Fruit fly (Drosophila melanogaster) whole organism, embryonic: Measurements from ENCODE around the gene CG7548.
A peak's percentile ranks its signal among the peaks of the same experiment; 100 is the strongest.

Experiments
- CG11504 ChIP-seq: fragments of 200-800 bp; sonication (Bioruptor generic); optimal IDR thresholded peaks from 3 replicates; lab custom pipeline; 2019; ENCODE audit warnings: missing biosample characterization, mild to moderate bottlenecking, missing genetic modification characterization, moderate library complexity
- CG12104 ChIP-seq: fragments of 200-800 bp; sonication (Bioruptor generic); optimal IDR thresholded peaks from 3 replicates; lab custom pipeline; 2016; ENCODE audit warnings: missing biosample characterization, missing genetic modification characterization
- CG12299 ChIP-seq: fragments of 200-800 bp; sonication (Bioruptor generic); optimal IDR thresholded peaks from 2 replicates; lab custom pipeline; 2018; ENCODE audit warnings: missing biosample characterization, mild to moderate bottlenecking, missing genetic modification characterization
- CG12744 ChIP-seq: fragments of 200-800 bp; sonication (Bioruptor generic); optimal IDR thresholded peaks from 2 replicates; lab custom pipeline; 2016; ENCODE audit warnings: missing biosample characterization, missing genetic modification characterization
- CG17912 ChIP-seq: fragments of 200-800 bp; sonication (Bioruptor generic); optimal IDR thresholded peaks from 2 replicates; lab custom pipeline; 2018; ENCODE audit warnings: missing biosample characterization, mild to moderate bottlenecking, missing genetic modification characterization
- CG18262 ChIP-seq: fragments of 200-800 bp; optimal IDR thresholded peaks from 3 replicates; lab custom pipeline; 2019; ENCODE audit warnings: missing biosample characterization, mild to moderate bottlenecking, missing genetic modification characterization, moderate library complexity
- CG18476 ChIP-seq: fragments of 200-800 bp; sonication (Bioruptor generic); optimal IDR thresholded peaks from 2 replicates; lab custom pipeline; 2016; ENCODE audit warnings: missing biosample characterization, mild to moderate bottlenecking, missing genetic modification characterization
- CG2120 ChIP-seq: fragments of 200-800 bp; sonication (Bioruptor generic); optimal IDR thresholded peaks from 3 replicates; lab custom pipeline; 2016; ENCODE audit warnings: missing biosample characterization, missing genetic modification characterization
- CG31441 ChIP-seq: fragments of 200-800 bp; sonication (Bioruptor generic); IDR thresholded peaks from 2 replicates; pipeline ENCODE4 v1.3.6; 2022; ENCODE audit warnings: missing biosample characterization, missing genetic modification characterization
- CG3726 ChIP-seq: fragments of 200-800 bp; sonication (Bioruptor generic); IDR thresholded peaks from 3 replicates; pipeline ENCODE4, ENCODE4 v1.3.6; 2022; ENCODE audit warnings: missing biosample characterization, missing genetic modification characterization
- CG4282 ChIP-seq: fragments of 200-800 bp; sonication (Bioruptor generic); optimal IDR thresholded peaks from 2 replicates; lab custom pipeline; 2016; ENCODE audit warnings: missing biosample characterization, missing genetic modification characterization
- CG6254 ChIP-seq: fragments of 200-800 bp; sonication (Bioruptor generic); optimal IDR thresholded peaks from 3 replicates; lab custom pipeline; 2017; ENCODE audit warnings: mild to moderate bottlenecking, missing biosample characterization, missing genetic modification reagents, missing genetic modification characterization
- CG6654 ChIP-seq: fragments of 200-800 bp; sonication (Bioruptor generic); optimal IDR thresholded peaks from 2 replicates; lab custom pipeline; 2017; ENCODE audit warnings: missing biosample characterization, mild to moderate bottlenecking, missing genetic modification characterization
- CG6765 ChIP-seq: fragments of 200-800 bp; sonication (Bioruptor generic); optimal IDR thresholded peaks from 3 replicates; lab custom pipeline; 2017; ENCODE audit warnings: missing biosample characterization, mild to moderate bottlenecking, missing genetic modification characterization
- CG7745 ChIP-seq: fragments of 200-800 bp; sonication (Bioruptor generic); optimal IDR thresholded peaks from 2 replicates; lab custom pipeline; 2018; ENCODE audit warnings: missing biosample characterization, mild to moderate bottlenecking, missing genetic modification characterization, moderate library complexity
- CG9797 ChIP-seq: fragments of 200-800 bp; sonication (Bioruptor generic); optimal IDR thresholded peaks from 3 replicates; lab custom pipeline; 2018; ENCODE audit warnings: missing biosample characterization, mild to moderate bottlenecking, missing genetic modification characterization
- MTF-1 ChIP-seq: fragments of 200-800 bp; sonication (Bioruptor generic); optimal IDR thresholded peaks from 2 replicates; lab custom pipeline; 2018; ENCODE audit warnings: missing biosample characterization, mild to moderate bottlenecking, missing genetic modification characterization, borderline replicate concordance
- bowl ChIP-seq: fragments of 200-800 bp; sonication (Bioruptor generic); IDR thresholded peaks from 2 replicates; pipeline ENCODE4 v1.3.6; 2022; ENCODE audit warnings: missing biosample characterization, missing genetic modification characterization
- br ChIP-seq: fragments of >200 bp; optimal IDR thresholded peaks from 2 replicates; lab custom pipeline; 2017
- eyg ChIP-seq: fragments of 200-800 bp; sonication (Bioruptor generic); optimal IDR thresholded peaks from 3 replicates; lab custom pipeline; 2016; ENCODE audit warnings: missing biosample characterization, missing genetic modification characterization
- fd3F ChIP-seq: fragments of 200-800 bp; sonication (Bioruptor generic); optimal IDR thresholded peaks from 2 replicates; lab custom pipeline; 2018; ENCODE audit warnings: missing biosample characterization, mild to moderate bottlenecking, missing genetic modification characterization, moderate library complexity
- h ChIP-seq: fragments of >200 bp; optimal IDR thresholded peaks from 2 replicates; lab custom pipeline; 2017
- lov ChIP-seq, 2 experiments: fragments of 200-800 bp in 1 of 2; fragments of >200 bp in 1 of 2; sonication (Bioruptor generic) in 1 of 2; IDR thresholded peaks in 1 of 2; optimal IDR thresholded peaks in 1 of 2; 2 replicates in 1 of 2; 3 replicates in 1 of 2; pipeline versions ENCODE4 v1.3.6 to Lab custom; 2017 to 2022; ENCODE audit warnings: missing biosample characterization in 1 of 2, missing genetic modification characterization in 1 of 2
- maf-S ChIP-seq: fragments of 200-800 bp; sonication (Bioruptor generic); optimal IDR thresholded peaks from 2 replicates; lab custom pipeline; 2016; ENCODE audit warnings: missing biosample characterization, missing genetic modification characterization
- ranshi ChIP-seq: fragments of 200-800 bp; sonication (Bioruptor generic); IDR thresholded peaks from 2 replicates; pipeline ENCODE4 v1.3.6; 2022; ENCODE audit warnings: missing biosample characterization, missing genetic modification characterization
- row ChIP-seq: fragments of 200-800 bp; sonication (Bioruptor generic); IDR thresholded peaks from 3 replicates; pipeline ENCODE4 v1.3.6; 2022; ENCODE audit warnings: missing biosample characterization, missing genetic modification characterization
- sens ChIP-seq: fragments of 200-800 bp; sonication (Bioruptor generic); peaks from one replicate; lab custom pipeline; 2016; ENCODE audit warnings: missing biosample characterization, missing genetic modification characterization
- sr ChIP-seq: fragments of 200-800 bp; sonication (Bioruptor generic); IDR thresholded peaks from 3 replicates; pipeline ENCODE4 v1.3.6; 2022; ENCODE audit warnings: missing biosample characterization, missing genetic modification characterization
- ssp ChIP-seq: fragments of 200-800 bp; sonication (Bioruptor generic); IDR thresholded peaks from 2 replicates; pipeline ENCODE4 v1.3.6; 2022; ENCODE audit warnings: missing biosample characterization, missing genetic modification characterization
- usp ChIP-seq: fragments of >200 bp; optimal IDR thresholded peaks from 2 replicates; lab custom pipeline; 2017; ENCODE audit warnings: missing biosample characterization, missing genetic modification characterization

The CG7548 gene

dm6 chr3L:7491564-7491963 is 14.5 kb downstream of the CG7548 start, which contains the start of gene Cyp316a1:
Gene Cyp316a1 (plus strand): TSS chr3L:7491864.
- no peak for TF ChIP-seq usp (GFP tag; lab: Kevin White, UChicago)
- peak; percentile 6 for TF ChIP-seq CG11504 (tag; lab: Kevin White, UChicago)
- TF ChIP-seq row = no peak
- no peak for TF ChIP-seq ranshi (GFP tag; lab: Robert Waterston, UW)
- no peak for TF ChIP-seq CG2120
- no peak for TF ChIP-seq eyg (GFP tag; lab: Kevin White, UChicago)
- no peak for TF ChIP-seq CG12744 (GFP tag; lab: Kevin White, UChicago)
- TF ChIP-seq maf-S = no peak

dm6 chr3L:7485667-7486066 is 20.4 kb downstream of the CG7548 start, which contains the start of gene mthl6:
Gene mthl6 (plus strand): TSS chr3L:7485967.
- TF ChIP-seq CG6654 (GFP tag; lab: Kevin White, UChicago) = no peak
- no peak for TF ChIP-seq CG18262 (tag; lab: Kevin White, UChicago)
- no peak for TF ChIP-seq CG9797 (GFP tag; lab: Kevin White, UChicago)
- TF ChIP-seq CG17912 (GFP tag; lab: Kevin White, UChicago) = no peak
- TF ChIP-seq MTF-1 (GFP tag; lab: Kevin White, UChicago) = no peak
- TF ChIP-seq CG18476 (GFP tag; lab: Kevin White, UChicago) = no peak
- TF ChIP-seq lov (optimal IDR thresholded peaks at IDR 0.05; lab: Kevin White, UChicago) = no peak
- TF ChIP-seq lov (GFP tag; IDR thresholded peaks at IDR 0.05; lab: Robert Waterston, UW) = no peak
- TF ChIP-seq CG12104 = no peak

DNA sequence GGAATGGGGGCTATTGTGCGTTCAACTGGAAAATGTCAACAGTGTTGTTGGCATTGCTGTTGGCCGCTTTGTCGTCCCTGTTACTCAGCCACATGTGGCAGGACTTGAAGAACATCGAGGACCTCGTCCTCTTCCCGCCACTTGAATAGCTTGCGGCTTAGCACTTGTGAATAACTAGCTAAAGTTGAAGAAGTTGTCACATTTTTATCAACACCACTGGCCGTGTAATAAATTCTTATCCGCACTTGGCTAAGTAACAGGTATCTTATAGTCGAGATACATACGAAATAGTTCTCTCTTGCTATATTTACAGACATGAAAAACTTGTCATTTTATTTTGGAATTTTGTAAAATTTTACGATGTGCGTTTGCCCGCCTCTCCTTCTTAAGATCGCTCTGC is 30.7 kb downstream of the CG7548 start, which contains the start of gene CG43292:
CG43292 (plus strand) TSS at position 301 of the 400 bp plus-strand sequence.
- no peak for TF ChIP-seq bowl (GFP tag; lab: Robert Waterston, UW)

dm6 chr3L:7471259-7471658 is 34.8 kb downstream of the CG7548 start, which contains the start of gene CG8541:
Gene CG8541 (plus strand): TSS chr3L:7471559.
- TF ChIP-seq ssp (GFP tag; lab: Robert Waterston, UW) (peak; percentile 12; the same call in 1 of the 2 replicates), CG3726 (GFP tag; lab: Robert Waterston, UW) (no peak)

dm6 chr3L:7470202-7470601 is 35.8 kb downstream of the CG7548 start, which contains the start of gene CG8543:
Gene CG8543 (minus strand): TSS chr3L:7470302.
- TF ChIP-seq h (lab: Kevin White, UChicago) (no peak), MTF-1 (GFP tag; lab: Kevin White, UChicago) (no peak), sens (GFP tag; lab: Kevin White, UChicago) (no peak), CG12299 (tag; lab: Kevin White, UChicago) (no peak), ranshi (GFP tag; lab: Robert Waterston, UW) (no peak), CG6765 (GFP tag; lab: Kevin White, UChicago) (no peak), sr (GFP tag; lab: Robert Waterston, UW) (no peak), br (lab: Kevin White, UChicago) (no peak), fd3F (GFP tag; lab: Kevin White, UChicago) (no peak), CG6254 (GFP tag; lab: Kevin White, UChicago) (no peak), CG4282 (GFP tag; lab: Kevin White, UChicago) (no peak), CG7745 (no peak)

DNA sequence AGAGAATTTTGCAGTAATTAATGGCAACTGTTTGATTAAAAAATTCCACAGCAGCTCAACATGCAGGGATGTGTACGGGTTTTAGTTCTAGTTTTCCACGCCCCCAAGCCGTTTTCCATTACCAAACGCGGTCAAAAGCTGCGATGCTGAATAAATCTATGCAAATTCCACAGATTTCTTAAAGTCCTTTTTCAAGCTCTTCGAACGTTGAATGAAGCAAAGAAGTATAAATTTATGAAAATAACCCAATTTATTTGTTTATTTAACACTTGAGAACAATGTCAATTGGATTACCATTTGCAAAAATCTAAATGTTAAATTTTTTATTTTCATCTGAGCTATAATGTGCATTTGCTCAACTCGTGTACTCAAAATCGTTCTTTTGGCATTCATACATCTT is 40.8 kb downstream of the CG7548 start, which contains the start of the genes CG42660, CG42661 and Tsp66A:
CG42660 (plus strand) TSS at position 301 of the 400 bp plus-strand sequence.
CG42661 (plus strand) TSS at position 301 of the 400 bp plus-strand sequence.
Tsp66A (plus strand) TSS at position 301 of the 400 bp plus-strand sequence.
- TF ChIP-seq CG31441 = no peak
- TF ChIP-seq, all 482 proteins: peak for 0
